Worm (Caenorhabditis elegans) whole organism, L4 larva: ENCODE results near the gene unc-64.

Source experiments
- D1046.2 ChIP-seq: fragments of 200-800 bp; sonication (Bioruptor generic); IDR thresholded peaks from 2 replicates; pipeline ENCODE4 v1.3.6; 2022; ENCODE audit warnings: missing genetic modification characterization, missing compliant biosample characterization
- F44E2.7 ChIP-seq: fragments of 200-800 bp; sonication (Bioruptor generic); IDR thresholded peaks from 2 replicates; pipeline ENCODE4 v2.1.2; 2022; ENCODE audit warnings: missing genetic modification characterization, missing compliant biosample characterization
- aha-1 ChIP-seq: fragments of 150-350 bp; peaks from one replicate; lab custom pipeline; 2014; ENCODE audit warnings: missing biosample characterization, missing genetic modification characterization
- ceh-82 ChIP-seq: sonication (generic microtip); optimal IDR thresholded peaks from 2 replicates; lab custom pipeline; 2017; ENCODE audit warnings: missing biosample characterization, missing genetic modification characterization
- daf-8 ChIP-seq: fragments of 200-800 bp; sonication (Bioruptor generic); IDR thresholded peaks from 2 replicates; pipeline ENCODE4 v1.3.6; 2022; ENCODE audit warnings: missing genetic modification characterization, missing compliant biosample characterization
- fos-1 ChIP-seq: fragments of 150-350 bp; optimal IDR thresholded peaks from 2 replicates; lab custom pipeline; 2014; ENCODE audit warnings: missing biosample characterization, missing genetic modification characterization
- lsy-2 ChIP-seq, 2 experiments: fragments of 150-350 bp in 1 of 2; sonication (generic microtip) in 1 of 2; optimal IDR thresholded peaks; 2 replicates each; lab custom pipeline; 2014 to 2017; ENCODE audit warnings: missing biosample characterization in 2 of 2, missing genetic modification characterization in 2 of 2
- mdt-29 ChIP-seq: fragments of 200-800 bp; sonication (Bioruptor generic); IDR thresholded peaks from 2 replicates; pipeline ENCODE4 v1.3.6; 2022; ENCODE audit warnings: missing genetic modification reagents, missing genetic modification characterization, missing compliant biosample characterization
- nhr-11 ChIP-seq: fragments of 150-350 bp; optimal IDR thresholded peaks from 2 replicates; lab custom pipeline; 2014; ENCODE audit warnings: missing biosample characterization, missing genetic modification characterization
- nhr-237 ChIP-seq: sonication (generic microtip); optimal IDR thresholded peaks from 2 replicates; lab custom pipeline; 2017; ENCODE audit warnings: missing biosample characterization, missing genetic modification characterization
- spr-3 ChIP-seq: fragments of 200-800 bp; sonication (Bioruptor generic); optimal IDR thresholded peaks from 2 replicates; lab custom pipeline; 2018; ENCODE audit warnings: mild to moderate bottlenecking, missing genetic modification characterization, missing compliant biosample characterization
- zag-1 ChIP-seq: fragments of 150-350 bp; optimal IDR thresholded peaks from 2 replicates; lab custom pipeline; 2014; ENCODE audit warnings: missing biosample characterization, missing genetic modification characterization

- TF ChIP-seq nhr-237 (tag; lab: Kevin White, UChicago) (no peak), F44E2.7 (GFP tag; lab: Robert Waterston, UW) (no peak), aha-1 (tag; lab: Kevin White, UChicago) (no peak), mdt-29 (GFP tag; lab: Robert Waterston, UW) (no peak), daf-8 (GFP tag; lab: Robert Waterston, UW) (no peak), D1046.2 (GFP tag; lab: Robert Waterston, UW) (no peak), fos-1 (no peak), ceh-82 (tag; lab: Kevin White, UChicago) (no peak), zag-1 (tag; lab: Kevin White, UChicago) (no peak), nhr-11 (tag; lab: Kevin White, UChicago) (no peak), lsy-2 (tag; optimal IDR thresholded peaks at IDR 0.05; lab: Kevin White, UChicago) (no peak), spr-3 (GFP tag; lab: Kevin White, UChicago) (no peak)
Measured at ce11 chrIII:13262987-13263386, 14.1 kb upstream of the unc-64 start, which contains the start of gene F56A8.4.
